Fruit fly (Drosophila melanogaster) S2 (cell line): ENCODE measurements around the gene CG7102.

Experiments
- CG8478 ChIP-seq: fragments of >200 bp; optimal IDR thresholded peaks from 2 replicates; lab custom pipeline; 2018
- CTCF ChIP-seq, 2 experiments: fragments of >200 bp; optimal IDR thresholded peaks; 2 replicates each; lab custom pipeline; 2018

Gene CG7102

DNA sequence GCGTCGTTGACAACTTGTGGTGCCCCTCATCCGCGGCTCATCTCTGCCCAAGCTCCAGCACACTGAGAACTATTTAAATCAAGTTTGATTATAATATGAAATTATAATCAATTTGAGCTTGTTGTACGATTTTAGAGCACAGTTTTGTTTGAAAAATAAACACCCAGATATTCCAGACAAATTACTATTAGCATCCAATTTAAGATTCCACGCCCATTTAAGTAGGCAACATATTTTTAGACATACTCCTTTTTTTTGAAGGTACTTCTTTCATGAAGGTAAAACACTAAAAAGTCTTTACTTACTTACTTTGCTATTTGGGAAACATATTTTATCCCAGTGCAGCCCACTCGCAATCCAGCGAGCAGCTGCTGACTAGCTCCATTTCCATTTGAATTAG, 49.3 kb downstream of the CG7102 start:
- TF ChIP-seq CG8478 (lab: Kevin White, UChicago) = no peak

DNA sequence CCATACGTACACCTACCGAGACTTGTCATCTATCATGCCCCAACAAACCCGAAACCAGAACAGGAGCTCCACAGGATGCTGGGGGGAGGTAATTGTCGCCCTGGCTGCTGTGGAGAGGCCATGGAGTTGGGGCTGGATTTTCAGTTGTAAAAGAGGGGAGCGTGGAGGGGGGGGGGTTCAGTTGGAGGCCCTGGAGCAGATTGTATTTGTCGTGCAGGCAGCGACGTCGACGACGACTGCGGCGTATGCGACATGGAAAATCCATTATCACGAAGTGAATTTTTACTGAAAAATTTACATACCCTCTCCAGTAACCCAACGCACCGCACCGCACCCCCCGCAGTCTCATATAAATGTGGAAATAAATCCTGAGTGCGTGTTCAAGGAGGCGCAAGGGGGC, 53.7 kb downstream of the CG7102 start:
- TF ChIP-seq CG8478 (lab: Kevin White, UChicago) (no peak), CTCF (optimal IDR thresholded peaks at IDR 0.05; lab: Kevin White, UChicago) (no peak)
